Worm (Caenorhabditis elegans) whole organism, L4/young adult: Measurements from ENCODE around the gene dna-2.

ENCODE experiments used
- W03F9.2 ChIP-seq: fragments of 150-350 bp; optimal IDR thresholded peaks from 2 replicates; lab custom pipeline; 2014; ENCODE audit warnings: missing biosample characterization, missing genetic modification characterization
- dao-5 ChIP-seq: sonication (generic microtip); optimal IDR thresholded peaks from 2 replicates; lab custom pipeline; 2016; ENCODE audit warnings: missing genotype, missing genetic modification characterization, moderate library complexity, missing compliant biosample characterization
- him-1 ChIP-seq: sonication (generic microtip); optimal IDR thresholded peaks from 2 replicates; lab custom pipeline; 2016; ENCODE audit warnings: missing genotype, missing genetic modification reagents, missing genetic modification characterization, missing compliant biosample characterization

Gene dna-2

DNA sequence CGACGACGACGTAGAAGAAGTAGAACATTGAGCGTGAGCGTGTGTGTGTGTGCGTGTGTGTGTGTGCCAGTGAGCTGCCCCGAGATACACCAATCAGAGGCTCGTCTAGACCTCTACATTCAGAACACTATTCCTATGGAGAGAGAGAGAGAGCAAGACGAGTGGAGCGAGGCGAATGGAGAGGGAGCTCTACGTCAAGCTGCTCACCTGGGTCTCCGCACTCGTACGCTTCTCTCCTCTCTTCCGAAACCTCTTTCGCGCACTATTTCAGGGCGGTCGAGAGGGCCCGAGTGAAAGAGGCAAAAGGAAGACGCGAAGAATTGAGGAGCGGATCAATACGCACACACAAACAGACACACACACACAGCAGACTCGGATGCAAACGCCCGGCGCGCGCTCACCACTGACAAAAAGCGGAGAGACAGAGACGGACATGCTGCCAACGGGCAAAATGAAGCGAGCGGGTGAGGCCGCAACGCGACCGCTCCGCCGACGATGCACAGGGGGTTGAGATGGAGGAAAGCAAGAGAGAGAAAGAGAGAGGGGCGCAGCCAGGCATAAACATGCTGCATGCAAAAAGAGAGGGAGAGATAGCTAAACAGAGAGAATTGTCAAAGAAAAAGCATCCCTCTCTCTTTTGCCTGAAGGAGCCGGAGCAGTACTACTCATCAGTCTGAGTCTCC is 28.6 kb upstream of the dna-2 start:
- TF ChIP-seq dao-5 = peak; percentile 82
- peak; percentile 93 for TF ChIP-seq him-1 (tag; lab: Kevin White, UChicago)
- peak; percentile 17 for TF ChIP-seq W03F9.2 (tag; lab: Kevin White, UChicago)

DNA sequence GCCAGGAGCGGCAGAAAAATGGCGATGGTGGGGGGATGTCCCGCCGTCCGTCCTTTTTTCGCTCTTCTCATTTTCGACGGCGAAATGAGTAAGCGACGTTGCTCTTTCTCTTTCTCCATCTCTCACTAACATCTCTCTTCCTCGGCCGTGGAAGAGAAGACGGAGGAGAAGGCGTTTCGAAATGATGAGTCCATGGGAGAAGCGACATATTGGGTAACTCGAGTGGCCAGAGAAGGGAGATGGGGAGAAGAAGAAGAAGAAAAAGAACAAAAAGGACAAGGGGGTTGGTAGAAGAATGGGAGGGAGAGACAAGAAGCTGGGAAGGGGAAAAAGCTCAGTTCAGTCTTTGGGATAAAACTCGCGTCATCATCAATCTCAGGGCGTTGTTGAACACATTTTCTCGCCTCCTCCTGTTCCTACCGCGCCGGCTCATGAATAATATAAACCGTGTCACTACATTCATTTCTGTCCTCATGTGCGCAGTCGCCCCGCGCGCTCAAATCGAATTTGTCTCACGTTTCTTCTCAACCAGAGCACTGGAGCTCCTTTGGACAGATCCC is 26.5 kb upstream of the dna-2 start:
- peak; percentile 76 for TF ChIP-seq him-1 (tag; lab: Kevin White, UChicago)
- TF ChIP-seq W03F9.2 (tag; lab: Kevin White, UChicago) = no peak
- TF ChIP-seq dao-5 = no peak

DNA sequence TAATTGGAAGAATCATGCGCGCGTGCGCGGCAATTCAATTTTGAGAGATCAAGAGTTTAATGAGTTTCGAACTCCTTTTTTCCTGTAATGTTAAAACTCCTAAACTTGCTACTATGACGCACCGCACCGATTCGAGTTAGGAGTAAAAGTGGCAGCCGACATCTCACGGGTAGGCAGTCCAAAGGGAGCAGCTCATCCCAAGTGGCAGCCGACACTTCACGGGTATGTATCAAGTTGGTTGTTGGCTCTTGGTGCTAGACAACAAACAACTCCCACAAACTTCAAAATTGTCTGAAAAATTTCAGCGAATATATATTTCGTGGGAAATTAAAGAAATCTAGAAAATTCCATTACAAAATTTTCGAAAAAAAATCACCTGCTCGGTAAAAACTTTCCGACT is 25.0 kb upstream of the dna-2 start:
- TF ChIP-seq W03F9.2 (tag; lab: Kevin White, UChicago) (no peak), dao-5 (no peak), him-1 (tag; lab: Kevin White, UChicago) (no peak)

DNA sequence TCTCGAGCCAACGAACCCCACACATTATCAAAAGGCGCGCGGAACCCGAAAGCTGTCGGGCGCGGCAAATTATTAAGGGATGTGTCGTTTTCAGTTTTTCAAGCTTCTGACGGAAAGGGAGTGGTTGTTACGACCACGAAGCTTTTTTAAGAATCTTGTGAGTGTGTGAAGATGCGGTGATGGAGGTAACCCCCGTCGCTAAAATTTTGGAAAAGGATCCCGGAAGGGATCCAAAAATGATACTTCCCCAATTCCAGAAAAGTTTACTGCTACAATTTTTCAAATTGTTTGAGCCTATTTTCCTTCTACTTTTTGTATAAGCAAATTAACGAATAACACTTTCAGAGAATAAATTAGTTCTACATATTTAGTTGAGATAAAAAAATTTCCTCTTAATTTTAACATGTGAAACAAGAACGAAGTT is 21.5 kb upstream of the dna-2 start:
- TF ChIP-seq dao-5 (no peak), W03F9.2 (tag; lab: Kevin White, UChicago) (peak; percentile 87), him-1 (tag; lab: Kevin White, UChicago) (peak; percentile 13)

DNA sequence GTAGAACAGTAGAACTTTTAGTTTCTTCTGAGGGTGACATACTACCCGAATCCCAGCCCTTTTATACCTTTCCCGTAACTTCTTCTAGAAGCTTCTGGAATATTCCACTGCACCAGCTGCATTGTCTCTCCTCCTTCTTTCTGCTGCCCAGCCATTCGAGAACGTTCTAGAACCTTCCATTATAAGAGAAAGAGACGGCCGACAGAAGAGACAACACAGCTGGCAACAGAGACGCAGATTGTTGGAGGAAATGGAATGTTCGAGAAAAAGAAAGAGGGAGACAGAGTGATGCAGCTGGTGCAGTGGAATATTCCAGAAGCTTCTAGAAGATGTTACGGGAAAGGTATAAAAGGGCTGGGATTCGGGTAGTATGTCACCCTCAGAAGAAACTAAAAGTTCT is 19.0 kb upstream of the dna-2 start, which contains the start of the genes F44E5.4 and F44E5.5:
TSS of gene F44E5.4 (minus strand) at position 35 of the 400 bp plus-strand sequence.
TSS of gene F44E5.5 (plus strand) at position 386 of the 400 bp plus-strand sequence.
- TF ChIP-seq him-1 (tag; lab: Kevin White, UChicago) = peak; percentile 35

DNA sequence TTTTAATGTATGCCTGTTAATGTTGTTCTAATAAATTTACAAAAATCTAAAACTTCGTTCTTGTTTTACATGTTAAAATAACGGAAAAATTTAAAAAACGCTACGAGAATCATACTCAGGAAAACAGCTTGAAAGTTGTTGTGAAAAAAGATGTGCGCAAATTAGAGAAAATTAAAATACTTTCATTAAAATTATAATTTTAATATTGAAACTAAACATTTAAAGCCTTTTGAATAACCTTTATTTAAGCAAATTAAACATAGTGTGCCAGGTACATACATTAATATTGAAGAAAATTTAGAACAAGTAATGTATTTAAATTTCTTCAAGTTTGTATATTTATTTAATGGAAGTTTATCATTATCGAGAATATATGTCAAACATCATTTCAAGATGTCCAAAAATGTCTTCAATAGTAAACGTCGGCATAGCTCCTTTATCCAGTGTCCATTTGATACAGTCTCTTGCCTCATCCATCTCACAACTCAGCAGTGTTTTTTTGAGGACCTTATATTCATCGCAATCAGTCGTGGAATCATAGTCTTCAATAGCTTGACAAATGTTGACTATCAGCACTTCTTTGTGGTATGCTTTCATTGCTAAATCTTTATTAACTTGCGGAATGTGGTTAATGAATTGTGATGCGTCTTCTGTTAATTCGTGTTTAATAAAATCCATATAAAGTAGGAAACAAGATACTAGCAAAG is 16.3 kb upstream of the dna-2 start:
- no peak for TF ChIP-seq him-1 (tag; lab: Kevin White, UChicago)
- TF ChIP-seq W03F9.2 (tag; lab: Kevin White, UChicago) = peak; percentile 92

DNA sequence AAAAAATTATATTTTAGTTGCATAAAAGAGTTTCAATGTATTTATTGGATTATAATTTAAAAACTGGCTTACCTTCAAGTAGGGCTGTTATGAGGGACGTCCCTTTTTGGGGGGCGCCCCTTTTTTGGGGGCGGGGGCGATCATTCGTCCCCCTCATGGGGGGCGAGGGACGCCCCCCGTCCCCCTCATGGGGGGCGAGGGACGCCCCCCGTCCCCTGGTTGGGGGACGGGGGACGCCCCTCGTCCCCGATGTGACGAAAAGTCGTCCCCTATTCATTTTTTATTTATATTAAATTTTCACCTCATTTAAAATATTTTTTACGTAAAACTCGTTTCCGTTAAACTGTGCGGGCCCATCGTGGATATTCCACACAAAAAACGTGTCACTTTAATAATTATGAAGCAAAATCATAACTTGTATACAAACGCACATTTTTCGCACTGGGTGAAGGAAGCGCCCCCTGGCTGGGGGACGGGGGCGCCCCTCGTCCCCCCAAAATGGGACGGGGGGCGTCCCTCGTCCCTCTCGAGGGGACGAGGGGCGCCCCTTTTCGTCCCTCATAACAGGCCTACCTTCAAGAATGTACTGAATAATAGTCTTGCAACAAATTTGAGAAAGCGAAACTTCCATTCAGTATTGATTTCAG is 12.6 kb upstream of the dna-2 start:
- TF ChIP-seq W03F9.2 (tag; lab: Kevin White, UChicago) (no peak), him-1 (tag; lab: Kevin White, UChicago) (no peak), dao-5 (no peak)

DNA sequence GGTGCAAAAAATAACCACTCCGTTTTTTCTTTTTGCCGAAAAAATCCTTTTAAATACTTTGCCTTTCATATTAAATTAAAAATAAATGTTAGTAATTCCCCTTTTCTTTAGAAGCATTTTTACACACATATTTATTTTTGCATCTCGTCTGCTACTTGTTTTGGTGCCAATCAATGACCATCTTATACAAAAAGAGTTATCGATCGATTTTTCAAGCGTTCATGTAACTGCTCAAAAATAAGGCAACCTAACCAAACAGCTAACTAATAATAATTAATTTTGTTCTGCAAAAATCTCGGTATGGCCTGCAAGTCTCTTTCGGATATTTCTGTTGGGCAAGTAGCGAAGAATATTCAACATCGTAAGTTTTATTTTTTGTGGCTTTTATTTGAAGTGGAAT is 11.8 kb upstream of the dna-2 start, which contains the start of gene F44E5.2:
TSS of gene F44E5.2 (plus strand) at position 301 of the 400 bp plus-strand sequence.
- TF ChIP-seq W03F9.2 (tag; lab: Kevin White, UChicago) (no peak), dao-5 (no peak), him-1 (tag; lab: Kevin White, UChicago) (no peak)

DNA sequence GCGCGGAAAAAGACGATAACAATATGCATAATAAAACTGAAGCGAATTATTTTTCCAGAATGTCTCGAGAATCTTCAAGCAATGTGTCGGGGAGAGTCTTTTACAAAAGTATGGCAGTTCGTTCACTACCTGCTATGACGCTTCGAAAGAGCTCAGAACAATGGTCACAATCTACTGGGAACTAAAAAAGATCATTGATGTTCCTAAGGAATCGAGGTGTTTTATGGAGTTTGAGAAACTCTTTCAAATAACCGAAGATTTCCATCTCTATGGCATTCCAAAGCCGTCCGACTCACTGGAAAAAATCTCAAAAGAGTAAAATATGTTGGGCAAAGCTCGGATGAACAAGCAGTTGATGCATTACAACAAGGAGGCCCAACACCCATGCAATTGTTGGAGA is 5.9 kb upstream of the dna-2 start, which contains the start of gene F44E5.15:
TSS of gene F44E5.15 (plus strand) at position 301 of the 400 bp plus-strand sequence.
- TF ChIP-seq W03F9.2 (tag; lab: Kevin White, UChicago) = no peak
- TF ChIP-seq him-1 (tag; lab: Kevin White, UChicago) = no peak
- TF ChIP-seq dao-5 = no peak

DNA sequence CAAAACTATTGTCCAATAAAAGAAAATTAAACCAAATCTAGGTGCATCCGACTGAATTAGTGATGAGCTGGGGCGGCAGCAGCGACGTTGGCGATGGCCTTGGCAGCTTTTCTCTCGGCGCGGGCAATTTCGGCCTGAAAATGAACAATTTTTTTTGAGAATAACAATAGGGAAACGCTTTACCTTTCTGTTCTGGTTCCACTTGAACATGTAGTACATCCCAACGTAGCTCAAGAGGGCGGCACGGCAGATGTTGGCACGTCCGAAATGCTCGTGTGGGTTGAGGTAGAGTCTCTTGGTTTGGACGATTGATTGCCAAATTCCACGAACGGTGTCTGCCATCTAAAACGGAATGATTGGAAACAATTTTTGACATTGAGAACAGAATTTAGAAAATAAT is 4.0 kb upstream of the dna-2 start, which contains the start of gene F44E5.1:
TSS of gene F44E5.1 (minus strand) at position 342 of the 400 bp plus-strand sequence.
- TF ChIP-seq W03F9.2 (tag; lab: Kevin White, UChicago) = no peak
- no peak for TF ChIP-seq him-1 (tag; lab: Kevin White, UChicago)
- TF ChIP-seq dao-5 = no peak

DNA sequence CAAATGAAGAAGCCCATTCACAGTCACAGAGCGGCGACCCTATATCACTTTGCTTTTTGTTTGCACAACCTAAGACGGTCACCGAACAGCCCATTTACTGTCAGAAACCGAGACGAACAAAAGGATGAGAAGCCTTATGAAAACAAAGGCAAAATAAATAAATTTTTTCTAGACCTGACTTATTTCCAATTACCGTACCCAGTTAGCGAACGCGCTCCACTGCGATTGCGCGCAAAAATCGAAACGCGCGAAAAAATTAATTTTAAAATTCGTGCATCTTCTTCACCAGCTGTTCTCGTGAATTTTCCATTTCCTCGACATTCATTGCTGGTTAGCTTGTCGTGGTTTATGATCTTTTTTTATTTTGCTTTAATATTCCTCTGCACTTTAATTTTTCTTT is 4.3 kb downstream of the dna-2 start, which contains the start of gene F43G6.16:
TSS of gene F43G6.16 (minus strand) at position 141 of the 400 bp plus-strand sequence.
- no peak for TF ChIP-seq W03F9.2 (tag; lab: Kevin White, UChicago)
- TF ChIP-seq dao-5 = no peak
- TF ChIP-seq him-1 (tag; lab: Kevin White, UChicago) = no peak

DNA sequence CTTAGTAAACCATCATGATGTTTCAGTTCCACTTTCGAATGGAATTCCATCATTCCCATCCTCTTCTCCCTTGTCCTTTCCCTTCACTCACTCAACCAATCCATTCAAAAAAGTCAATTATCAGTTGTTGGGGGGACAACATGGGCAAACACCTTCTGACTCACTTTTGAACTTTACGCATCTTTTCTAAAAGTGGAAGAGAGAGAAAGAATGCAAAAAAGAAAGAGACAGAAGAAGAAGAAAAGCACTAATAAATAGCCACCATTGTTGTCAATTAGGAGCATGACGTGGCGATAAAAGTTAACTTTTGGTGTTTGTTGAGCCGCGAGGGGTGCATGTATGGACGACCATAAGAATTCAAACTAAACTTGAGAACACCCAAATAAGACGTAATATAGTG is 9.8 kb downstream of the dna-2 start:
- TF ChIP-seq W03F9.2 (tag; lab: Kevin White, UChicago) = no peak
- no peak for TF ChIP-seq him-1 (tag; lab: Kevin White, UChicago)
- no peak for TF ChIP-seq dao-5

DNA sequence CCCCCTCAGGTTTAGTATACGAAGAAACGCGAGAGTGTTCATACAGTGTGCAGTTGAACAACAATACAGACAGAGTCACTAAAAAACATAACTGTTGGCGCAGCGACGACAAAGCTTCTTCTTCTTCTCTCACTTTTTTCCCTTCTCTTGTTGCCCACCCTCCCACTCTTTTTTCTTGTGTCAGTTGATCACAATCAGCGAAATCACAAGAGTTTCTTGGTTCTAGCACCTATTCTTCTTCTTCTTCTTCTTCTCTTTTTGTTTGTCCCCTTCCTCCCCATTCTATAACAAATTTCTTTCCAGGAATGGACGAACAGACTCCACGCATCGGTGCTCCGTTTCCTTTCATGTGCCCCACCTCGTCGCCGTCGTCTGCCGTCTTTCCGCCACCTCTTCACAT is 12.2 kb downstream of the dna-2 start, which contains the start of gene F43G6.4:
TSS of gene F43G6.4 (plus strand) at position 301 of the 400 bp plus-strand sequence.
- TF ChIP-seq dao-5 = no peak
- no peak for TF ChIP-seq him-1 (tag; lab: Kevin White, UChicago)
- no peak for TF ChIP-seq W03F9.2 (tag; lab: Kevin White, UChicago)
